Worm (Caenorhabditis elegans) whole organism, mixed stage, embryonic: ENCODE measurements around the gene W05H9.2.

Source experiments
- elt-3 ChIP-seq: fragments of 150-350 bp; optimal IDR thresholded peaks from 2 replicates; lab custom pipeline; 2014; ENCODE audit warnings: missing biosample characterization, missing genetic modification characterization
- lsy-2 ChIP-seq: fragments of 150-350 bp; optimal IDR thresholded peaks from 2 replicates; lab custom pipeline; 2014; ENCODE audit warnings: missing biosample characterization, missing genetic modification characterization
- nhr-237 ChIP-seq: fragments of 150-350 bp; optimal IDR thresholded peaks from 2 replicates; lab custom pipeline; 2014; ENCODE audit warnings: missing biosample characterization, missing genetic modification characterization

- no peak for TF ChIP-seq elt-3 (tag; lab: Kevin White, UChicago)
- no peak for TF ChIP-seq lsy-2 (tag; lab: Kevin White, UChicago)
- TF ChIP-seq nhr-237 = no peak
Observed at ce11 chrX:6245499-6245898, 21.3 kb upstream of the W05H9.2 start.
